Fruit fly (Drosophila melanogaster): Measurements from ENCODE around the gene CG8032.

CG8032 gene

dm6 chr3R:8659200-8659897 is 4.6 kb upstream of the CG8032 start (continued):
- TF ChIP-seq CG13775 (GFP tag; optimal IDR thresholded peaks at IDR 0.05) (peak; percentile 50), CG10979 (tag; optimal IDR thresholded peaks at IDR 0.05) (peak; percentile 53), Sox100B (GFP tag; optimal IDR thresholded peaks at IDR 0.05) (peak; percentile 60), CG4424 (GFP tag; optimal IDR thresholded peaks at IDR 0.05) (peak; percentile 35), lbe (GFP tag; optimal IDR thresholded peaks at IDR 0.05) (peak; percentile 6), tx (GFP tag; optimal IDR thresholded peaks at IDR 0.05) (peak; percentile 6), br (optimal IDR thresholded peaks at IDR 0.05) (no peak), abd-A (tag; optimal IDR thresholded peaks at IDR 0.05) (peak; percentile 88), Kr (GFP tag; optimal IDR thresholded peaks at IDR 0.05) (no peak), Fer3 (tag; optimal IDR thresholded peaks at IDR 0.05) (peak; percentile 69), Awh (GFP tag; IDR thresholded peaks at IDR 0.05) (peak; percentile 47; the same call in 1 of the 2 replicates), zen (tag; optimal IDR thresholded peaks at IDR 0.05) (peak; percentile 44), so (GFP tag; IDR thresholded peaks at IDR 0.05) (no peak), fu2 (GFP tag; optimal IDR thresholded peaks at IDR 0.05) (peak; percentile 29), Side (GFP tag; optimal IDR thresholded peaks at IDR 0.05) (peak; percentile 31), ci (GFP tag; IDR thresholded peaks at IDR 0.05) (peak; percentile 79), Usf (GFP tag; optimal IDR thresholded peaks at IDR 0.05) (peak; percentile 19), vnd (GFP tag; IDR thresholded peaks at IDR 0.05; ENCODE audit: partially characterized antibody) (no peak), Six4 (GFP tag; optimal IDR thresholded peaks at IDR 0.05) (peak; percentile 32), lov (optimal IDR thresholded peaks at IDR 0.05) (no peak), lov (GFP tag; IDR thresholded peaks at IDR 0.05) (peak; percentile 54; the same call in 1 of the 3 replicates), CG31441 (GFP tag; IDR thresholded peaks at IDR 0.05) (peak; percentile 58; the same call in 1 of the 2 replicates), CG34224 (GFP tag; IDR thresholded peaks at IDR 0.05; ENCODE audit: partially characterized antibody) (no peak), CG15601 (tag; optimal IDR thresholded peaks at IDR 0.05) (peak; percentile 59), CG7786 (GFP tag; optimal IDR thresholded peaks at IDR 0.05) (peak; percentile 34), CG4617 (GFP tag; optimal IDR thresholded peaks at IDR 0.05; ENCODE audit: borderline replicate concordance) (peak; percentile 9), D19B (GFP tag; optimal IDR thresholded peaks at IDR 0.05) (peak; percentile 34), Doc2 (GFP tag; IDR thresholded peaks at IDR 0.05) (no peak), chif (GFP tag; optimal IDR thresholded peaks at IDR 0.05) (peak; percentile 20 to 42), NfI (GFP tag; optimal IDR thresholded peaks at IDR 0.05) (peak; percentile 63), CG8388 (GFP tag; optimal IDR thresholded peaks at IDR 0.05) (peak; percentile 31), CkIIα-i1 (GFP tag; IDR thresholded peaks at IDR 0.05) (no peak), eve (GFP tag; optimal IDR thresholded peaks at IDR 0.05) (no peak), CG3163 (GFP tag; optimal IDR thresholded peaks at IDR 0.05) (no peak), corto (GFP tag; optimal IDR thresholded peaks at IDR 0.05) (no peak), bbx (GFP tag; IDR thresholded peaks at IDR 0.05; ENCODE audit: partially characterized antibody) (no peak), gsb-n (tag; optimal IDR thresholded peaks at IDR 0.05) (peak; percentile 55), gro (GFP tag; optimal IDR thresholded peaks at IDR 0.05) (peak; percentile 35), inv (GFP tag; IDR thresholded peaks at IDR 0.05; ENCODE audit: partially characterized antibody) (peak; percentile 10; the same call in 1 of the 2 replicates), lab (GFP tag; optimal IDR thresholded peaks at IDR 0.05) (peak; percentile 78), hb (GFP tag; IDR thresholded peaks at IDR 0.05; ENCODE audit: partially characterized antibody) (no peak), rib (GFP tag; IDR thresholded peaks at IDR 0.05) (peak; percentile 74), grau (tag; optimal IDR thresholded peaks at IDR 0.05) (peak; percentile 46), CG11696 (GFP tag; IDR thresholded peaks at IDR 0.05) (no peak), tna (GFP tag; IDR thresholded peaks at IDR 0.05; ENCODE audit: partially characterized antibody) (no peak), CG2889 (GFP tag; IDR thresholded peaks at IDR 0.05) (no peak), MBD-R2 (GFP tag; IDR thresholded peaks at IDR 0.05) (peak; percentile 41; the same call in 1 of the 2 replicates), Trl (optimal IDR thresholded peaks at IDR 0.05) (peak; percentile 26 to 34), Trl (GFP tag; optimal IDR thresholded peaks at IDR 0.05) (peak; percentile 53), GATAe (GFP tag; conservative IDR thresholded peaks at IDR 0.05) (no peak)
